Worm (Caenorhabditis elegans) whole organism, young adult: ENCODE results near the gene C16A3.6.
A peak's percentile ranks its signal among the peaks of the same experiment; 100 is the strongest.

Source experiments
- B0019.2 ChIP-seq: fragments of 200-800 bp; sonication (Bioruptor generic); conservative IDR thresholded peaks from 2 replicates; pipeline ENCODE4 v1.3.6; 2022; ENCODE audit warnings: missing genetic modification reagents, missing genetic modification characterization, missing compliant biosample characterization
- C06A6.2 ChIP-seq: fragments of 200-800 bp; sonication (Bioruptor generic); conservative IDR thresholded peaks from 2 replicates; pipeline ENCODE4 v1.3.6; 2022; ENCODE audit warnings: missing genetic modification characterization, missing compliant biosample characterization
- F23B12.7 ChIP-seq: sonication (generic microtip); optimal IDR thresholded peaks from 2 replicates; lab custom pipeline; 2017; ENCODE audit warnings: missing genetic modification characterization, mild to moderate bottlenecking, missing compliant biosample characterization, antibody characterized with exemption, moderate library complexity; ENCODE audit not compliant: insufficient read depth
- F49E8.2 ChIP-seq: sonication (generic microtip); optimal IDR thresholded peaks from 3 replicates; lab custom pipeline; 2017; ENCODE audit warnings: missing genetic modification characterization, mild to moderate bottlenecking, missing compliant biosample characterization, antibody characterized with exemption, moderate library complexity; ENCODE audit not compliant: insufficient read depth
- F55B11.4 ChIP-seq: sonication (generic microtip); optimal IDR thresholded peaks from 2 replicates; lab custom pipeline; 2016; ENCODE audit warnings: missing compliant biosample characterization, missing genetic modification characterization, borderline replicate concordance; ENCODE audit not compliant: insufficient read depth
- T26A5.8 ChIP-seq: sonication (generic microtip); optimal IDR thresholded peaks from 2 replicates; lab custom pipeline; 2016; ENCODE audit warnings: missing genetic modification characterization, missing compliant biosample characterization
- Y56A3A.18 ChIP-seq: fragments of 200-800 bp; sonication (Bioruptor generic); IDR thresholded peaks from 2 replicates; pipeline ENCODE4 v1.3.6; 2022; ENCODE audit warnings: missing genetic modification reagents, missing genetic modification characterization, missing compliant biosample characterization
- Y79H2A.3 ChIP-seq: fragments of 200-800 bp; sonication (Bioruptor generic); conservative IDR thresholded peaks from 2 replicates; pipeline ENCODE4 v1.3.6; 2022; ENCODE audit warnings: missing genetic modification reagents, missing genetic modification characterization, missing compliant biosample characterization
- Y95B8A.8 ChIP-seq: fragments of 200-800 bp; sonication (Bioruptor generic); IDR thresholded peaks from 2 replicates; pipeline ENCODE4 v1.3.6; 2022; ENCODE audit warnings: missing genetic modification reagents, missing genetic modification characterization, missing compliant biosample characterization
- akir-1 ChIP-seq: fragments of 200-800 bp; sonication (Bioruptor generic); optimal IDR thresholded peaks from 2 replicates; lab custom pipeline; 2018; ENCODE audit warnings: mild to moderate bottlenecking, missing genetic modification characterization, moderate library complexity, missing compliant biosample characterization
- ama-1 ChIP-seq, 3 experiments: fragments of 150-350 bp in 1 of 3; sonication (generic microtip) in 2 of 3; optimal IDR thresholded peaks; 2 replicates each; lab custom pipeline; 2014 to 2018; ENCODE audit warnings: missing biosample characterization in 2 of 3, missing genetic modification characterization in 2 of 3, missing genetic modification reagents in 2 of 3
- aptf-3 ChIP-seq: fragments of 200-800 bp; sonication (Bioruptor generic); IDR thresholded peaks from 2 replicates; pipeline ENCODE4 v1.3.6; 2022; ENCODE audit warnings: missing genetic modification characterization, missing compliant biosample characterization
- athp-1 ChIP-seq: sonication (generic microtip); optimal IDR thresholded peaks from 2 replicates; lab custom pipeline; 2017; ENCODE audit warnings: mild to moderate bottlenecking, missing genetic modification characterization, missing compliant biosample characterization
- ccch-3 ChIP-seq: fragments of 200-800 bp; sonication (Bioruptor generic); optimal IDR thresholded peaks from 2 replicates; lab custom pipeline; 2018; ENCODE audit warnings: mild to moderate bottlenecking, missing genetic modification characterization, missing compliant biosample characterization
- ceh-100 ChIP-seq: fragments of 200-800 bp; sonication (Bioruptor generic); IDR thresholded peaks from 2 replicates; pipeline ENCODE4 v1.3.6; 2022; ENCODE audit warnings: missing genetic modification reagents, missing genetic modification characterization, missing compliant biosample characterization
- ceh-79 ChIP-seq: sonication (generic microtip); optimal IDR thresholded peaks from 2 replicates; lab custom pipeline; 2017; ENCODE audit warnings: mild to moderate bottlenecking, missing genetic modification characterization, missing compliant biosample characterization
- ceh-91 ChIP-seq: fragments of 200-800 bp; sonication (Bioruptor generic); IDR thresholded peaks from 2 replicates; pipeline ENCODE4 v1.3.6; 2022; ENCODE audit warnings: missing genetic modification reagents, missing genetic modification characterization, missing compliant biosample characterization
- chd-7 ChIP-seq: sonication (generic microtip); optimal IDR thresholded peaks from 2 replicates; lab custom pipeline; 2016; ENCODE audit warnings: mild to moderate bottlenecking, missing genetic modification characterization, moderate library complexity, missing compliant biosample characterization
- dpff-1 ChIP-seq: sonication (generic microtip); optimal IDR thresholded peaks from 2 replicates; lab custom pipeline; 2017; ENCODE audit warnings: mild to moderate bottlenecking, missing genetic modification characterization, missing compliant biosample characterization
- hlh-26 ChIP-seq: fragments of 200-800 bp; sonication (Bioruptor generic); conservative IDR thresholded peaks from 2 replicates; pipeline ENCODE4 v1.3.6; 2022; ENCODE audit warnings: missing genetic modification reagents, missing genetic modification characterization, missing compliant biosample characterization
- hrde-1 ChIP-seq: sonication (generic microtip); optimal IDR thresholded peaks from 2 replicates; lab custom pipeline; 2016; ENCODE audit warnings: missing genetic modification characterization, mild to moderate bottlenecking, missing compliant biosample characterization, moderate library complexity, missing genotype, missing genetic modification reagents, borderline replicate concordance
- hsf-1 ChIP-seq: fragments of 200-800 bp; sonication (Bioruptor generic); IDR thresholded peaks from 2 replicates; pipeline ENCODE4 v1.3.6; 2022; ENCODE audit warnings: missing genetic modification reagents, missing genetic modification characterization, missing compliant biosample characterization
- lir-1 ChIP-seq: fragments of 200-800 bp; sonication (Bioruptor generic); conservative IDR thresholded peaks from 2 replicates; pipeline ENCODE4 v1.3.6; 2022; ENCODE audit warnings: missing genetic modification reagents, missing genetic modification characterization, missing compliant biosample characterization
- lsy-27 ChIP-seq: sonication (generic microtip); optimal IDR thresholded peaks from 2 replicates; lab custom pipeline; 2017; ENCODE audit warnings: missing genetic modification characterization, mild to moderate bottlenecking, missing compliant biosample characterization, antibody characterized with exemption, missing genotype, borderline replicate concordance; ENCODE audit not compliant: insufficient read depth
- mcd-1 ChIP-seq: fragments of 200-800 bp; sonication (Bioruptor generic); IDR thresholded peaks from 2 replicates; pipeline ENCODE4 v1.3.6; 2022; ENCODE audit warnings: missing genetic modification reagents, missing genetic modification characterization, missing compliant biosample characterization
- mes-4 ChIP-seq: sonication (generic microtip); optimal IDR thresholded peaks from 2 replicates; lab custom pipeline; 2016; ENCODE audit warnings: missing genotype, missing genetic modification characterization, missing compliant biosample characterization
- nfya-1 ChIP-seq: sonication (generic microtip); optimal IDR thresholded peaks from 2 replicates; lab custom pipeline; 2017; ENCODE audit warnings: antibody characterized with exemption, missing compliant biosample characterization, missing genetic modification characterization, borderline replicate concordance; ENCODE audit not compliant: insufficient read depth
- nfya-2 ChIP-seq: fragments of 200-800 bp; sonication (Bioruptor generic); IDR thresholded peaks from 2 replicates; pipeline ENCODE4 v1.3.6; 2022; ENCODE audit warnings: missing genetic modification reagents, missing genetic modification characterization, missing compliant biosample characterization
- nhr-27 ChIP-seq: fragments of 200-800 bp; sonication (Bioruptor generic); optimal IDR thresholded peaks from 2 replicates; lab custom pipeline; 2018; ENCODE audit warnings: mild to moderate bottlenecking, missing genetic modification characterization, moderate library complexity, missing compliant biosample characterization
- nhr-80 ChIP-seq: sonication (generic microtip); optimal IDR thresholded peaks from 2 replicates; lab custom pipeline; 2016; ENCODE audit warnings: missing genetic modification characterization, missing compliant biosample characterization
- rcor-1 ChIP-seq: fragments of 200-800 bp; sonication (Bioruptor generic); IDR thresholded peaks from 2 replicates; pipeline ENCODE4 v1.3.6; 2022; ENCODE audit warnings: missing genetic modification reagents, missing genetic modification characterization, missing compliant biosample characterization
- rec-8 ChIP-seq, 2 experiments: sonication (generic microtip); optimal IDR thresholded peaks; 2 replicates each; lab custom pipeline; 2016; ENCODE audit warnings: mild to moderate bottlenecking in 2 of 2, missing genetic modification characterization in 2 of 2, missing genetic modification reagents in 2 of 2, missing genotype in 2 of 2, missing biosample characterization in 1 of 2, missing compliant biosample characterization in 1 of 2, moderate library complexity in 1 of 2
- repo-1 ChIP-seq: sonication (generic microtip); optimal IDR thresholded peaks from 2 replicates; lab custom pipeline; 2017; ENCODE audit warnings: mild to moderate bottlenecking, missing genetic modification characterization, missing compliant biosample characterization
- snpc-1.3 ChIP-seq: sonication (generic microtip); optimal IDR thresholded peaks from 2 replicates; lab custom pipeline; 2017; ENCODE audit warnings: missing genetic modification characterization, mild to moderate bottlenecking, missing compliant biosample characterization, antibody characterized with exemption, moderate library complexity, missing genotype, missing genetic modification reagents; ENCODE audit not compliant: insufficient read depth
- snpc-3.4 ChIP-seq: sonication (generic microtip); optimal IDR thresholded peaks from 2 replicates; lab custom pipeline; 2017; ENCODE audit warnings: missing genetic modification characterization, mild to moderate bottlenecking, missing compliant biosample characterization, antibody characterized with exemption, moderate library complexity, missing genotype, missing genetic modification reagents
- somi-1 ChIP-seq: fragments of 200-800 bp; sonication (Bioruptor generic); optimal IDR thresholded peaks from 2 replicates; lab custom pipeline; 2018; ENCODE audit warnings: mild to moderate bottlenecking, missing genetic modification characterization, missing compliant biosample characterization
- sptf-2 ChIP-seq: fragments of 200-800 bp; sonication (Bioruptor generic); optimal IDR thresholded peaks from 2 replicates; lab custom pipeline; 2018; ENCODE audit warnings: mild to moderate bottlenecking, missing genetic modification characterization, missing compliant biosample characterization
- tbp1 ChIP-seq: fragments of 200-800 bp; sonication (Bioruptor generic); optimal IDR thresholded peaks from 2 replicates; lab custom pipeline; 2018; ENCODE audit warnings: mild to moderate bottlenecking, missing genetic modification characterization, missing compliant biosample characterization
- unc-130 ChIP-seq: sonication (generic microtip); optimal IDR thresholded peaks from 2 replicates; lab custom pipeline; 2016; ENCODE audit warnings: missing genetic modification reagents, missing genetic modification characterization, missing compliant biosample characterization
- xnd-1 ChIP-seq: sonication (generic microtip); optimal IDR thresholded peaks from 2 replicates; lab custom pipeline; 2016; ENCODE audit warnings: missing genotype, missing genetic modification reagents, missing genetic modification characterization, missing compliant biosample characterization
- ztf-6 ChIP-seq: fragments of 200-800 bp; sonication (Bioruptor generic); IDR thresholded peaks from 2 replicates; pipeline ENCODE4 v1.3.6; 2022; ENCODE audit warnings: missing genetic modification reagents, missing genetic modification characterization, missing compliant biosample characterization

The C16A3.6 gene

ce11 chrIII:6344737-6345136 lies 34.3 kb upstream of the C16A3.6 start (continued):
- peak; percentile 41 for TF ChIP-seq F23B12.7 (tag; lab: Kevin White, UChicago)
- peak; percentile 27 for TF ChIP-seq xnd-1 (tag; lab: Kevin White, UChicago)
- TF ChIP-seq snpc-1.3 (tag; lab: Kevin White, UChicago), result no peak
- no peak for TF ChIP-seq aptf-3 (GFP tag; lab: Robert Waterston, UW)
- no peak for TF ChIP-seq Y79H2A.3 (GFP tag; lab: Robert Waterston, UW)
- TF ChIP-seq rcor-1 (GFP tag; lab: Robert Waterston, UW), result peak; percentile 73
- TF ChIP-seq mcd-1 (GFP tag; lab: Robert Waterston, UW), result peak; percentile 63; the same call in 1 of the 2 replicates
- TF ChIP-seq akir-1, result no peak
- no peak for TF ChIP-seq ztf-6
- no peak for TF ChIP-seq snpc-3.4
- peak; percentile 57 for TF ChIP-seq tbp1 (GFP tag; lab: Kevin White, UChicago)
- TF ChIP-seq chd-7 (tag; lab: Kevin White, UChicago), result peak; percentile 47
- TF ChIP-seq sptf-2 (GFP tag; lab: Kevin White, UChicago), result no peak
- no peak for TF ChIP-seq somi-1
- no peak for TF ChIP-seq dpff-1 (tag; lab: Kevin White, UChicago)
- no peak for TF ChIP-seq ccch-3
- TF ChIP-seq ceh-91, result peak; percentile 66
- no peak for TF ChIP-seq Y95B8A.8 (GFP tag; lab: Robert Waterston, UW)
- peak; percentile 47 for TF ChIP-seq nhr-80
- no peak for TF ChIP-seq nfya-1
- TF ChIP-seq F49E8.2 (tag; lab: Kevin White, UChicago), result peak; percentile 58
- no peak for TF ChIP-seq C06A6.2 (GFP tag; lab: Robert Waterston, UW)
- no peak for TF ChIP-seq hlh-26 (GFP tag; lab: Robert Waterston, UW)
- peak; percentile 47; the same call in 1 of the 2 replicates for TF ChIP-seq hsf-1
- TF ChIP-seq repo-1 (tag; lab: Kevin White, UChicago), result peak; percentile 63
- no peak for TF ChIP-seq nfya-2 (GFP tag; lab: Robert Waterston, UW)
- TF ChIP-seq unc-130 (GFP tag; lab: Kevin White, UChicago), result no peak
- TF ChIP-seq rec-8 (tag; optimal IDR thresholded peaks at IDR 0.05; lab: Kevin White, UChicago), result no peak
- TF ChIP-seq ceh-79 (tag; lab: Kevin White, UChicago), result no peak
- peak; percentile 57 for TF ChIP-seq B0019.2 (GFP tag; lab: Robert Waterston, UW)
- peak; percentile 48 for TF ChIP-seq hrde-1 (tag; lab: Kevin White, UChicago)
- TF ChIP-seq mes-4 (tag; lab: Kevin White, UChicago), result no peak
- no peak for TF ChIP-seq F55B11.4 (tag; lab: Kevin White, UChicago)
- 0 out of 2 replicates have a peak, but pooled peaks have one; percentile 15 for TF ChIP-seq ceh-100 (GFP tag; lab: Robert Waterston, UW)
- peak; percentile 69 for TF ChIP-seq athp-1
- TF ChIP-seq Y56A3A.18, result no peak
- no peak for TF ChIP-seq lsy-27 (tag; lab: Kevin White, UChicago)
- no peak for TF ChIP-seq ama-1 (optimal IDR thresholded peaks at IDR 0.05; lab: Kevin White, UChicago)
- TF ChIP-seq ama-1 (GFP tag; optimal IDR thresholded peaks at IDR 0.05; lab: Kevin White, UChicago), result no peak
- TF ChIP-seq lir-1 (GFP tag; lab: Robert Waterston, UW), result peak; percentile 57; the same call in 1 of the 2 replicates
- no peak for TF ChIP-seq T26A5.8 (tag; lab: Kevin White, UChicago)
- TF ChIP-seq nhr-27, result no peak
